Worm (Caenorhabditis elegans) whole organism, young adult: Measurements from ENCODE around the gene F44F4.9.

ENCODE experiments used
- C17E4.6 ChIP-seq: fragments of 200-800 bp; sonication (Bioruptor generic); IDR thresholded peaks from 2 replicates; pipeline ENCODE4 v1.3.6; 2022; ENCODE audit warnings: missing genetic modification reagents, missing genetic modification characterization, missing compliant biosample characterization
- F33H1.4 ChIP-seq: fragments of 200-800 bp; sonication (Bioruptor generic); IDR thresholded peaks from 2 replicates; pipeline ENCODE4 v1.3.6; 2022; ENCODE audit warnings: missing genetic modification reagents, missing genetic modification characterization, missing compliant biosample characterization
- F37B4.10 ChIP-seq: fragments of 200-800 bp; sonication (Bioruptor generic); IDR thresholded peaks from 2 replicates; pipeline ENCODE4 v1.3.6; 2022; ENCODE audit warnings: missing genetic modification characterization, missing compliant biosample characterization
- Y53F4B.3 ChIP-seq: fragments of 200-800 bp; sonication (Bioruptor generic); IDR thresholded peaks from 2 replicates; pipeline ENCODE4 v1.3.6; 2022; ENCODE audit warnings: missing genetic modification reagents, missing genetic modification characterization, missing compliant biosample characterization
- Y56A3A.18 ChIP-seq: fragments of 200-800 bp; sonication (Bioruptor generic); IDR thresholded peaks from 2 replicates; pipeline ENCODE4 v1.3.6; 2022; ENCODE audit warnings: missing genetic modification reagents, missing genetic modification characterization, missing compliant biosample characterization
- Y67H2A.10 ChIP-seq: fragments of 200-800 bp; sonication (Bioruptor generic); conservative IDR thresholded peaks from 2 replicates; pipeline ENCODE4 v1.3.6; 2022; ENCODE audit warnings: missing genetic modification reagents, missing genetic modification characterization, missing compliant biosample characterization
- ZK185.1 ChIP-seq: sonication (generic microtip); optimal IDR thresholded peaks from 2 replicates; lab custom pipeline; 2016; ENCODE audit warnings: mild to moderate bottlenecking, missing genetic modification characterization, missing compliant biosample characterization; ENCODE audit not compliant: poor library complexity, severe bottlenecking
- aptf-2 ChIP-seq: fragments of 200-800 bp; sonication (Bioruptor generic); conservative IDR thresholded peaks from 2 replicates; pipeline ENCODE4 v1.3.6; 2022; ENCODE audit warnings: missing genetic modification reagents, missing genetic modification characterization, missing compliant biosample characterization
- aptf-3 ChIP-seq: fragments of 200-800 bp; sonication (Bioruptor generic); IDR thresholded peaks from 2 replicates; pipeline ENCODE4 v1.3.6; 2022; ENCODE audit warnings: missing genetic modification characterization, missing compliant biosample characterization
- ccch-3 ChIP-seq: fragments of 200-800 bp; sonication (Bioruptor generic); optimal IDR thresholded peaks from 2 replicates; lab custom pipeline; 2018; ENCODE audit warnings: mild to moderate bottlenecking, missing genetic modification characterization, missing compliant biosample characterization
- cebp-1 ChIP-seq, 2 experiments: fragments of 200-800 bp in 1 of 2; sonication (Bioruptor generic) in 1 of 2; sonication (generic microtip) in 1 of 2; IDR thresholded peaks in 1 of 2; optimal IDR thresholded peaks in 1 of 2; 2 replicates each; pipeline versions ENCODE4 v1.3.6 to Lab custom; 2017 to 2022; ENCODE audit warnings: missing compliant biosample characterization in 2 of 2, missing genetic modification characterization in 2 of 2, mild to moderate bottlenecking in 1 of 2, missing genetic modification reagents in 1 of 2, moderate library complexity in 1 of 2
- ceh-27 ChIP-seq: fragments of 200-800 bp; sonication (Bioruptor generic); optimal IDR thresholded peaks from 2 replicates; lab custom pipeline; 2018; ENCODE audit warnings: mild to moderate bottlenecking, missing genetic modification characterization, moderate library complexity, missing compliant biosample characterization
- ceh-91 ChIP-seq: fragments of 200-800 bp; sonication (Bioruptor generic); IDR thresholded peaks from 2 replicates; pipeline ENCODE4 v1.3.6; 2022; ENCODE audit warnings: missing genetic modification reagents, missing genetic modification characterization, missing compliant biosample characterization
- dox-1 ChIP-seq: fragments of 200-800 bp; sonication (Bioruptor generic); IDR thresholded peaks from 2 replicates; pipeline ENCODE4 v1.3.6; 2022; ENCODE audit warnings: missing genetic modification reagents, missing genetic modification characterization, missing compliant biosample characterization
- fkh-3 ChIP-seq: sonication (generic microtip); optimal IDR thresholded peaks from 2 replicates; lab custom pipeline; 2016; ENCODE audit warnings: mild to moderate bottlenecking, missing genetic modification characterization, missing compliant biosample characterization
- him-1 ChIP-seq: sonication (generic microtip); optimal IDR thresholded peaks from 2 replicates; lab custom pipeline; 2016; ENCODE audit warnings: missing genotype, missing genetic modification reagents, missing genetic modification characterization, missing compliant biosample characterization
- hmg-1.2 ChIP-seq: fragments of 200-800 bp; sonication (Bioruptor generic); IDR thresholded peaks from 2 replicates; pipeline ENCODE4 v1.3.6; 2022; ENCODE audit warnings: missing genetic modification reagents, missing genetic modification characterization, missing compliant biosample characterization
- lag-1 ChIP-seq: fragments of 200-800 bp; sonication (Bioruptor generic); IDR thresholded peaks from 2 replicates; pipeline ENCODE4 v1.3.6; 2022; ENCODE audit warnings: missing genetic modification reagents, missing genetic modification characterization, missing compliant biosample characterization
- let-607 ChIP-seq, 2 experiments: fragments of 200-800 bp in 1 of 2; sonication (Bioruptor generic) in 1 of 2; sonication (generic microtip) in 1 of 2; optimal IDR thresholded peaks; 2 replicates each; lab custom pipeline; 2016 to 2018; ENCODE audit warnings: mild to moderate bottlenecking in 2 of 2, missing compliant biosample characterization in 2 of 2, missing genetic modification characterization in 2 of 2, moderate library complexity in 2 of 2, missing genotype in 1 of 2
- lin-35 ChIP-seq, 3 experiments: fragments of 150-350 bp in 2 of 3; sonication (generic microtip) in 1 of 3; optimal IDR thresholded peaks; 2 replicates each; lab custom pipeline; 2014 to 2018; ENCODE audit warnings: missing biosample characterization in 3 of 3, missing genetic modification characterization in 3 of 3, missing genetic modification reagents in 3 of 3
- lsl-1 ChIP-seq: fragments of 200-800 bp; sonication (Bioruptor generic); optimal IDR thresholded peaks from 2 replicates; lab custom pipeline; 2018; ENCODE audit warnings: mild to moderate bottlenecking, missing genetic modification characterization, moderate library complexity, missing compliant biosample characterization
- lsy-27 ChIP-seq: sonication (generic microtip); optimal IDR thresholded peaks from 2 replicates; lab custom pipeline; 2017; ENCODE audit warnings: missing genetic modification characterization, mild to moderate bottlenecking, missing compliant biosample characterization, antibody characterized with exemption, missing genotype, borderline replicate concordance; ENCODE audit not compliant: insufficient read depth
- madf-6 ChIP-seq: fragments of 200-800 bp; sonication (Bioruptor generic); IDR thresholded peaks from 2 replicates; pipeline ENCODE4 v1.3.6; 2022; ENCODE audit warnings: missing genetic modification reagents, missing genetic modification characterization, missing compliant biosample characterization
- mel-28 ChIP-seq: sonication (generic microtip); optimal IDR thresholded peaks from 2 replicates; lab custom pipeline; 2016; ENCODE audit warnings: borderline replicate concordance, mild to moderate bottlenecking, missing genetic modification characterization, missing compliant biosample characterization
- nhr-80 ChIP-seq: sonication (generic microtip); optimal IDR thresholded peaks from 2 replicates; lab custom pipeline; 2016; ENCODE audit warnings: missing genetic modification characterization, missing compliant biosample characterization
- pbrm-1 ChIP-seq: fragments of 200-800 bp; sonication (Bioruptor generic); IDR thresholded peaks from 2 replicates; pipeline ENCODE4 v1.3.6; 2022; ENCODE audit warnings: missing genetic modification reagents, missing genetic modification characterization, missing compliant biosample characterization
- snpc-1.1 ChIP-seq: sonication (generic microtip); optimal IDR thresholded peaks from 2 replicates; lab custom pipeline; 2017; ENCODE audit warnings: missing genetic modification characterization, mild to moderate bottlenecking, missing compliant biosample characterization, antibody characterized with exemption, moderate library complexity, missing genotype, missing genetic modification reagents; ENCODE audit not compliant: insufficient read depth
- snpc-1.3 ChIP-seq: sonication (generic microtip); optimal IDR thresholded peaks from 2 replicates; lab custom pipeline; 2017; ENCODE audit warnings: missing genetic modification characterization, mild to moderate bottlenecking, missing compliant biosample characterization, antibody characterized with exemption, moderate library complexity, missing genotype, missing genetic modification reagents; ENCODE audit not compliant: insufficient read depth
- snpc-3.4 ChIP-seq: sonication (generic microtip); optimal IDR thresholded peaks from 2 replicates; lab custom pipeline; 2017; ENCODE audit warnings: missing genetic modification characterization, mild to moderate bottlenecking, missing compliant biosample characterization, antibody characterized with exemption, moderate library complexity, missing genotype, missing genetic modification reagents
- snpc-4 ChIP-seq, 5 experiments: fragments of 150-350 bp in 1 of 5; sonication (generic microtip) in 4 of 5; optimal IDR thresholded peaks; 2 replicates each; lab custom pipeline; 2014 to 2018; ENCODE audit warnings: missing genetic modification characterization in 5 of 5, missing biosample characterization in 3 of 5, antibody characterized with exemption in 2 of 5, mild to moderate bottlenecking in 2 of 5, missing compliant biosample characterization in 2 of 5, missing genotype in 2 of 5, moderate library complexity in 2 of 5, missing genetic modification reagents in 1 of 5
- sptf-2 ChIP-seq: fragments of 200-800 bp; sonication (Bioruptor generic); optimal IDR thresholded peaks from 2 replicates; lab custom pipeline; 2018; ENCODE audit warnings: mild to moderate bottlenecking, missing genetic modification characterization, missing compliant biosample characterization
- unc-130 ChIP-seq: sonication (generic microtip); optimal IDR thresholded peaks from 2 replicates; lab custom pipeline; 2016; ENCODE audit warnings: missing genetic modification reagents, missing genetic modification characterization, missing compliant biosample characterization
- unc-62 ChIP-seq: fragments of 150-350 bp; optimal IDR thresholded peaks from 2 replicates; lab custom pipeline; 2014; ENCODE audit warnings: missing biosample characterization, missing genetic modification reagents, missing genetic modification characterization
- xnd-1 ChIP-seq: sonication (generic microtip); optimal IDR thresholded peaks from 2 replicates; lab custom pipeline; 2016; ENCODE audit warnings: missing genotype, missing genetic modification reagents, missing genetic modification characterization, missing compliant biosample characterization
- ztf-6 ChIP-seq: fragments of 200-800 bp; sonication (Bioruptor generic); IDR thresholded peaks from 2 replicates; pipeline ENCODE4 v1.3.6; 2022; ENCODE audit warnings: missing genetic modification reagents, missing genetic modification characterization, missing compliant biosample characterization

The F44F4.9 gene

DNA sequence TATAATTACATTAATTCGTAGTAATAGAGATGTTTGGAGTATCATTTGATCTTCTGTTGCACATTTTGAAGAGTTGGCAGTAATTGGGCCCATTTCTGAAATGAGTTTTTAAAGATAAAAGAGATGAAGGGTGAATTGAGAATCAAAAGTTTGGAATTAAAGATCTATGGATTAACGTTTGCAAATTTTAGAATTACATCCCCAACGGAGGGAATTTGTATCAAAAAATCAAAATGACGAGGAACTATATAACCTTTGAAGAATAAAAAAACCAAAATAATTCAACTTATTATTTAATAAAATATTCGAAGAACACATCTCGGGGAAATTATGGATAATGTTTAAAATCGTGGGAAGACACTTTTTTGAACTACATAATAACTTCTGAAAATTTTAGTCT, 20.6 kb downstream of the F44F4.9 start, which contains the start of gene sra-10:
TSS of gene sra-10 (minus strand) at position 101 of the 400 bp plus-strand sequence.
- no peak for TF ChIP-seq let-607 (tag; optimal IDR thresholded peaks at IDR 0.05; lab: Kevin White, UChicago)
- no peak for TF ChIP-seq mel-28 (tag; lab: Kevin White, UChicago)
- no peak for TF ChIP-seq sptf-2 (GFP tag; lab: Kevin White, UChicago)
- no peak for TF ChIP-seq snpc-4 (GFP tag; optimal IDR thresholded peaks at IDR 0.05; lab: Kevin White, UChicago)
- no peak for TF ChIP-seq snpc-4 (tag; optimal IDR thresholded peaks at IDR 0.05; lab: Kevin White, UChicago)
- no peak for TF ChIP-seq Y53F4B.3
- TF ChIP-seq lag-1 (GFP tag; lab: Robert Waterston, UW), result no peak
- no peak for TF ChIP-seq ceh-27 (GFP tag; lab: Kevin White, UChicago)
- no peak for TF ChIP-seq Y67H2A.10

DNA sequence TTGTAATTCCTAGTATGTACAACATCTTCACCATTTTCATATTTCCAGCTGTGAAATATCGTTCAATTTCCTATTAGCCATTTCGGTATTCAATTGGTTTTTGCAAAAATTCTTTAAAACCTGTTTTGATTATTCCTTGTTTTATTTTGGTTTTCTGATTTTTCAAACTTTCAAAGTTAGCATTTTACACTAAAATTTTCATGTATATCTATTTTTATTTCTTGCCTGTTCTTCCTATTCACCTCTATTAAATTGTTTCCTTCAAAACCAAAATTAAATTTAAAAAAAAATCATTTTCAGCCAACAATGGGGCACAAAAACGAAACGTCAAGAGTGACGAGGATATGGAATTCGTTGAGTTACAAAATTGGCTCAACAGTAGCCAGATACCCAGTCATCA, 26.7 kb downstream of the F44F4.9 start, which contains the start of gene ptr-8:
TSS of gene ptr-8 (plus strand) at position 301 of the 400 bp plus-strand sequence.
- no peak for TF ChIP-seq fkh-3 (tag; lab: Kevin White, UChicago)

DNA sequence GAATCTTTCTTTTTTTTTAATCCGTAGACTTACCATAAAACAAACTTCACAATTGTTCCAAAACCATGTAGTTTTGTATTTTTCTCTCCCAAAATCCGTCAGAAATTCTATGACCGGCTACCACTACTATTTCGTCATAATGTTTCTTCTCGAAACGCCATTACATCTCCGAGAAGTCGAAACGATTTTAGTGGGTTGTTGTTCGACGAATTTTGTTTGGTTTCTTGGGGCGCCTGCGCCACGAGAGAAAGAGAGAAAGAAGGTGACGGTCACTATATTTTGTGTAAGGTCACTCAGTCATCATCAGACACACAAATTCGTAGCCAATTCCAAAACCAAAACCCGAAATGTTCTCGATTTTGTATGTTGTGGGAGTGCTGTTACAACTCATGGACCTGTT, 28.5 kb downstream of the F44F4.9 start:
- TF ChIP-seq ccch-3 (GFP tag; lab: Kevin White, UChicago) (no peak), cebp-1 (GFP tag; IDR thresholded peaks at IDR 0.05; lab: Robert Waterston, UW) (0 out of 2 replicates have a peak, but pooled peaks have one; percentile 20), cebp-1 (tag; optimal IDR thresholded peaks at IDR 0.05; lab: Kevin White, UChicago) (peak; percentile 70)

DNA sequence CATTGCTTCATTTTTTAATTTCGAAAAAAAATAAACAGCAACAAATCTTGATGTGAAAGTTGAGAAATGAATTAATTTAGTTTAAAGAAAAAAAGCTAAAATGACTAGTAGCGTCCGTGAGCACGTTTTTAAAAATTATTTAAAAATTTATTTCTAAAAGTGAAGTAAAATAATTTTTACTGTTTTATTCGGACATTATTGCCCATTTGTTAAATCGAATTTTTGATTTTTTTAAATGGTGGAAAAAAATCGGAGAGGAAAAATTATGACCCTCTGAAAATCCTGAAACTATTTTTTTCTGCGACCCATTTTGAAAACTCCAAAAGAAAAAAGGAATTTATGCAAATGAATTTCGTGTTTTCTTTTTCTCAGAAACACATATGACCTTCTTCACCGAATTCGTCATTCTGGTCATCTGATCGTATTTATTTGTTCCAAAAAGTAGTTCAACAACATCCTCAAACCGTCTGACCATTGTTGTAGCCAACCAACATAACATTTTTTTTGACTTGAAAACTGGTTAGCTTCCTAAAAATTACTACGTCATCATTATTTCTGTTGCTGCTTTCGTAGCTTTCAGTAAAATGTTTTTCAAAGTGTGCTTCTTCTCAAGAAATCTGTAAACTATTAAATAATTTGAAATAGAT, 29.6 kb downstream of the F44F4.9 start, which contains the start of gene F44F4.3:
TSS of gene F44F4.3 (minus strand) at position 51 of the 647 bp plus-strand sequence.
- TF ChIP-seq nhr-80 (no peak), lsy-27 (tag; lab: Kevin White, UChicago) (no peak), ceh-91 (GFP tag; lab: Robert Waterston, UW) (no peak), aptf-3 (GFP tag; lab: Robert Waterston, UW) (no peak), C17E4.6 (GFP tag; lab: Robert Waterston, UW) (no peak), unc-62 (GFP tag; lab: Kevin White, UChicago) (no peak), aptf-2 (GFP tag; lab: Robert Waterston, UW) (no peak), ZK185.1 (no peak), F37B4.10 (GFP tag; lab: Robert Waterston, UW) (no peak)
- TF ChIP-seq, all 124 proteins: peak for 0

DNA sequence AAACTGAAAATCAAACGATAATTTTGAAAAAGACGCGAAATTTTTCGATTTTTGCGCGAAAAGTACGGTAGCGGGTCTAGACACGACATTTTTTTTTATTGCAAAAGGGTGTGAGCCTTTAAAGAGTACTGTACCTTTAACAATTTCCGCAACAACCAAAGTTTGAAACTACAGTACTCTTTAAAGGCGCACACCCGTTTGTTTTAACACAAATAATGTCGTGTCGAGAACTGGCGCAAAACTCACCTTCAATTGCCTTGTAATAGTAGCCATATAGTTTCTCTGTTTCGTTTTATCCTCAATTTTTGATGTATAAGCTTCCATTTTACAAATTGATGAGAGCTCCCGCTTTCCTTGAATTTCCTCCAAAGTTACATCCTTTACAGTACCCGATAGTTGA, 30.4 kb downstream of the F44F4.9 start:
- no peak for TF ChIP-seq him-1 (tag; lab: Kevin White, UChicago)
- no peak for TF ChIP-seq pbrm-1 (GFP tag; lab: Robert Waterston, UW)
- TF ChIP-seq madf-6, result 0 out of 2 replicates have a peak, but pooled peaks have one; percentile 12
- TF ChIP-seq lsl-1 (GFP tag; lab: Kevin White, UChicago), result peak; percentile 41
- TF ChIP-seq, all 124 proteins: peak for 2

DNA sequence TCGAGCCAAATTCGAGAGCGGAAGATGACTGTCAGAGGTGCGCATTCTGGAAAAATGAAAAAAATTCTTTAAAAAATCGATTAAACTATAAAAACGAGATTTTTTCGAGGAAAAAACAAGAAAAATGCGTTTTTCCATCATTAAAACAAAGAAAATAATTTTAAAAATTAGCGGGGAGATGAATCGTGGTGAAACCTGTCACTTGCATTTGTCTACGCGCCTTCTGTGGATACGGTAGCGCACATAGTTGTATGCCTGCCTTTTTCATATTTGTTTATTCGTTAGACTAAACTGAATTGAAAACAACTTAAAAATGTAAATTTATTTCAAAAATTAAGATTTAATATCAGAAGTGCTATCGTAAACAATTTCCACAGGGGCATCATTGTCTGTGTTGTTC, 31.2 kb downstream of the F44F4.9 start, which contains the start of gene egg-3:
TSS of gene egg-3 (minus strand) at position 46 of the 400 bp plus-strand sequence.
- TF ChIP-seq him-1 (tag; lab: Kevin White, UChicago) (peak; percentile 43), snpc-1.3 (tag; lab: Kevin White, UChicago) (peak; percentile 35), snpc-1.1 (tag; lab: Kevin White, UChicago) (peak; percentile 15), lsl-1 (GFP tag; lab: Kevin White, UChicago) (peak; percentile 93), snpc-3.4 (tag; lab: Kevin White, UChicago) (peak; percentile 47), ztf-6 (GFP tag; lab: Robert Waterston, UW) (no peak), hmg-1.2 (GFP tag; lab: Robert Waterston, UW) (peak; percentile 18; the same call in 1 of the 2 replicates), F33H1.4 (GFP tag; lab: Robert Waterston, UW) (peak; percentile 92), xnd-1 (peak; percentile 90), unc-130 (GFP tag; lab: Kevin White, UChicago) (no peak), dox-1 (0 out of 2 replicates have a peak, but pooled peaks have one; percentile 50), lin-35 (GFP tag; optimal IDR thresholded peaks at IDR 0.05; lab: Kevin White, UChicago) (peak in 1 of 3 experiments; percentile 52), Y56A3A.18 (GFP tag; lab: Robert Waterston, UW) (no peak), snpc-4 (GFP tag; optimal IDR thresholded peaks at IDR 0.05; lab: Kevin White, UChicago) (no peak), snpc-4 (tag; optimal IDR thresholded peaks at IDR 0.05; lab: Kevin White, UChicago) (no peak)
